Worm (Caenorhabditis elegans): ENCODE measurements around the gene K02E2.11.

ce11 chrV:20386942-20387341 lies 3.8 kb downstream of the K02E2.11 start, which contains the start of gene K02E2.7:
- TF ChIP-seq aly-2 (tag; optimal IDR thresholded peaks at IDR 0.05) (no peak), pqm-1 (tag; optimal IDR thresholded peaks at IDR 0.05) (no peak), nhr-12 (tag; optimal IDR thresholded peaks at IDR 0.05) (no peak), C34B4.2 (tag; optimal IDR thresholded peaks at IDR 0.05) (no peak), blmp-1 (tag; optimal IDR thresholded peaks at IDR 0.05) (no peak), ztf-11 (tag; optimal IDR thresholded peaks at IDR 0.05) (no peak), nhr-77 (tag; optimal IDR thresholded peaks at IDR 0.05) (no peak), ztf-4 (tag; optimal IDR thresholded peaks at IDR 0.05) (no peak)
